Fruit fly (Drosophila melanogaster): ENCODE data around the gene spri.
A peak's percentile ranks its signal among the peaks of the same experiment; 100 is the strongest.

The spri gene

dm6 chrX:10570142-10570756 is 15.0 kb downstream of the spri start (continued):
- TF ChIP-seq onecut (GFP tag; IDR thresholded peaks at IDR 0.05), result no peak
- peak; percentile 43; the same call in 1 of the 3 replicates for TF ChIP-seq zfh1 (GFP tag; IDR thresholded peaks at IDR 0.05)
- TF ChIP-seq CG6683 (GFP tag; optimal IDR thresholded peaks at IDR 0.05), result no peak
- peak; percentile 68 for TF ChIP-seq Xrp1 (GFP tag; IDR thresholded peaks at IDR 0.05)
- no peak for TF ChIP-seq Hmx (GFP tag; optimal IDR thresholded peaks at IDR 0.05)
- TF ChIP-seq CG4404 (GFP tag; IDR thresholded peaks at IDR 0.05), result no peak
- TF ChIP-seq ro (GFP tag; IDR thresholded peaks at IDR 0.05), result 0 out of 2 replicates have a peak, but pooled peaks have one; percentile 12
- TF ChIP-seq lola (GFP tag; optimal IDR thresholded peaks at IDR 0.05), result no peak
- TF ChIP-seq CG4617 (GFP tag; optimal IDR thresholded peaks at IDR 0.05; ENCODE audit: borderline replicate concordance), result peak; percentile 9
- TF ChIP-seq NC2α (GFP tag; optimal IDR thresholded peaks at IDR 0.05), result no peak
- peak; percentile 31 for TF ChIP-seq CoRest (tag; optimal IDR thresholded peaks at IDR 0.05)
- TF ChIP-seq hth (optimal IDR thresholded peaks at IDR 0.05), result no peak
- TF ChIP-seq dimm (GFP tag; IDR thresholded peaks at IDR 0.05), result no peak
- peak; percentile 1 for TF ChIP-seq CG9817 (tag; optimal IDR thresholded peaks at IDR 0.05)
- TF ChIP-seq Bdp1 (GFP tag; optimal IDR thresholded peaks at IDR 0.05), result no peak
- TF ChIP-seq Hmr (GFP tag; optimal IDR thresholded peaks at IDR 0.05), result peak; percentile 53
- TF ChIP-seq org-1 (GFP tag; optimal IDR thresholded peaks at IDR 0.05), result peak; percentile 62
- TF ChIP-seq dm (GFP tag; optimal IDR thresholded peaks at IDR 0.05), result peak; percentile 12
- no peak for TF ChIP-seq trh (GFP tag; optimal IDR thresholded peaks at IDR 0.05)
- TF ChIP-seq MBD-R2 (GFP tag; IDR thresholded peaks at IDR 0.05), result no peak
- TF ChIP-seq Hr51 (GFP tag; optimal IDR thresholded peaks at IDR 0.05), result peak in 1 of 2 experiments; percentile 71
- TF ChIP-seq CG13424 (tag; optimal IDR thresholded peaks at IDR 0.05), result peak; percentile 36
- TF ChIP-seq CG13123 (GFP tag; optimal IDR thresholded peaks at IDR 0.05), result no peak
- TF ChIP-seq CG1792 (GFP tag; optimal IDR thresholded peaks at IDR 0.05), result no peak
- no peak for TF ChIP-seq insv (GFP tag; optimal IDR thresholded peaks at IDR 0.05)
- no peak for TF ChIP-seq chm (GFP tag; IDR thresholded peaks at IDR 0.05)
- peak; percentile 63 for TF ChIP-seq HLH3B (GFP tag; IDR thresholded peaks at IDR 0.05)
- TF ChIP-seq CG12155 (GFP tag; optimal IDR thresholded peaks at IDR 0.05), result no peak
- TF ChIP-seq CG9215 (GFP tag; IDR thresholded peaks at IDR 0.05), result no peak
- TF ChIP-seq br (optimal IDR thresholded peaks at IDR 0.05), result no peak
- peak; percentile 50 for TF ChIP-seq grau (tag; optimal IDR thresholded peaks at IDR 0.05)
- TF ChIP-seq ems (GFP tag; optimal IDR thresholded peaks at IDR 0.05), result peak; percentile 12
- peak; percentile 54 for TF ChIP-seq CG17359 (tag; optimal IDR thresholded peaks at IDR 0.05)
- TF ChIP-seq CG15269 (tag; optimal IDR thresholded peaks at IDR 0.05), result peak; percentile 58
- no peak for TF ChIP-seq hbn (GFP tag; IDR thresholded peaks at IDR 0.05; ENCODE audit: partially characterized antibody)
- TF ChIP-seq Taf1 (GFP tag; IDR thresholded peaks at IDR 0.05), result no peak
- no peak for TF ChIP-seq Dbx (GFP tag; IDR thresholded peaks at IDR 0.05)
- TF ChIP-seq CG18262 (tag; optimal IDR thresholded peaks at IDR 0.05), result peak; percentile 44
- peak; percentile 77 for TF ChIP-seq CG12769 (tag; optimal IDR thresholded peaks at IDR 0.05)
- no peak for TF ChIP-seq CG7745 (tag; optimal IDR thresholded peaks at IDR 0.05)
- no peak for TF ChIP-seq CG3995 (GFP tag; optimal IDR thresholded peaks at IDR 0.05)
- TF ChIP-seq Optix (GFP tag; IDR thresholded peaks at IDR 0.05), result peak; percentile 60; the same call in 2 of the 3 replicates
- no peak for TF ChIP-seq CG18476 (GFP tag; optimal IDR thresholded peaks at IDR 0.05)
- TF ChIP-seq nerfin-1 (tag; optimal IDR thresholded peaks at IDR 0.05), result no peak
- TF ChIP-seq tio (GFP tag; optimal IDR thresholded peaks at IDR 0.05), result peak; percentile 19
- no peak for TF ChIP-seq crc (GFP tag; optimal IDR thresholded peaks at IDR 0.05)
- TF ChIP-seq knrl (GFP tag; IDR thresholded peaks at IDR 0.05; ENCODE audit: partially characterized antibody), result no peak
- TF ChIP-seq CG7556 (GFP tag; optimal IDR thresholded peaks at IDR 0.05), result peak; percentile 51
- TF ChIP-seq maf-S (GFP tag; optimal IDR thresholded peaks at IDR 0.05), result no peak
- TF ChIP-seq CG4820 (GFP tag; optimal IDR thresholded peaks at IDR 0.05), result no peak
- no peak for TF ChIP-seq CG17186 (GFP tag; optimal IDR thresholded peaks at IDR 0.05)

Data from whole organism, embryonic.